Worm (Caenorhabditis elegans): Measurements from ENCODE around the gene B0284.3.
"Not testable (repeated sequence)": the region's sequence is repeated elsewhere in the genome, so short reads cannot be mapped to it uniquely, and the experiment has no call there.

DNA sequence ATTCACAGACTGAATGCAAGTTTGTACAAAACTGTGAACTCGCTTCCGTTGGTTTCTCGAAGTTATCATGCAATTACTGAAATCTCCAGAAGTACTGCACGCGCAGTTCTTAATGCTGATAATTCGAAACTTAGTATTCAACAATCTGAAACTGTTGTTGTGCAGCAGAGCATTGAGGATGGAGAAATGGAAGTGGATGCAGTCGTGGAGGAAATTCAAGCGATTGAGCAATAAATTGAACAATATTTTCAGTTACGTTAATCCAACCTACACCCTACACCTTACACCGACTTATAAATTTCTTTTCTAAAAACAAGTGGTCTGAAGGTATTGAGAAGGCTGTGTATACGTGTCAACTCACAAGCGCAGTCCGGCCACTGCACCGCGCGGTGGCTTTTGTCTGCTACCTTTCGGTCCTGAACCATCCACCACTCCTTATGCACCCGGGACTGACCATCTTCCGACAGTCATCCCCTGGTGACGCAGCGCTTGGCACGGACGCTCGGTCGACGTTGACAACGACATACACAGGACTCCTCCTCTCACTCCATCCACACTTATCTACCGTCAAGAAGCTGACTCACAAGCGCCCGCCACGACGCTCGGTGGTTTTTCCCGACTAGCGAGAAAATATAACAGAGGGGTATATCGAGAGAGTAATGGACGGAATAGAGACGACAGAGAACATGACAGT lies 870 bp downstream of the B0284.3 start:
- not testable (repeated sequence) for TF ChIP-seq R02D3.7 (tag; optimal IDR thresholded peaks at IDR 0.05); ama-1 (optimal IDR thresholded peaks at IDR 0.05)
- peak; percentile 68 for TF ChIP-seq hmg-11 (tag; optimal IDR thresholded peaks at IDR 0.05)
